Fruit fly (Drosophila melanogaster) whole organism, adult: ENCODE results near the gene TpnC73F.

Source experiments
- CG14711 ChIP-seq: fragments of 200-800 bp; sonication (Bioruptor generic); optimal IDR thresholded peaks from 2 replicates; lab custom pipeline; 2018; ENCODE audit warnings: missing biosample characterization, mild to moderate bottlenecking, missing genetic modification characterization, moderate library complexity
- CG1620 ChIP-seq: fragments of 200-800 bp; sonication (Bioruptor generic); optimal IDR thresholded peaks from 2 replicates; lab custom pipeline; 2016; ENCODE audit warnings: missing biosample characterization, missing genetic modification characterization
- CG33017 ChIP-seq: fragments of 200-800 bp; sonication (Bioruptor generic); optimal IDR thresholded peaks from 2 replicates; lab custom pipeline; 2018; ENCODE audit warnings: missing biosample characterization, mild to moderate bottlenecking, missing genetic modification characterization, moderate library complexity
- CG5204 ChIP-seq: fragments of 200-800 bp; sonication (Bioruptor generic); optimal IDR thresholded peaks from 2 replicates; lab custom pipeline; 2016; ENCODE audit warnings: missing biosample characterization, missing genetic modification characterization
- CG7101 ChIP-seq: fragments of 200-800 bp; sonication (Bioruptor generic); optimal IDR thresholded peaks from 2 replicates; lab custom pipeline; 2018; ENCODE audit warnings: missing biosample characterization, mild to moderate bottlenecking, missing genetic modification characterization, moderate library complexity
- Clk ChIP-seq: fragments of 200-800 bp; sonication (Bioruptor generic); optimal IDR thresholded peaks from 2 replicates; lab custom pipeline; 2017; ENCODE audit warnings: missing biosample characterization, missing genetic modification characterization
- Mnt ChIP-seq: fragments of 200-800 bp; sonication (Bioruptor generic); optimal IDR thresholded peaks from 2 replicates; lab custom pipeline; 2016; ENCODE audit warnings: missing biosample characterization, mild to moderate bottlenecking, missing genetic modification characterization
- kay ChIP-seq: fragments of 200-800 bp; sonication (Bioruptor generic); peaks from one replicate; lab custom pipeline; 2016; ENCODE audit warnings: missing biosample characterization, missing genetic modification characterization, borderline replicate concordance
- pad ChIP-seq: fragments of 200-800 bp; sonication (Bioruptor generic); optimal IDR thresholded peaks from 3 replicates; lab custom pipeline; 2017; ENCODE audit warnings: missing biosample characterization, missing genetic modification characterization, mild to moderate bottlenecking, moderate library complexity, missing genetic modification reagents

- TF ChIP-seq CG1620 (no peak), Clk (no peak), CG7101 (tag; lab: Kevin White, UChicago) (no peak), CG5204 (no peak), Mnt (GFP tag; lab: Kevin White, UChicago) (no peak), pad (no peak), CG14711 (tag; lab: Kevin White, UChicago) (no peak), CG33017 (no peak), kay (GFP tag; lab: Kevin White, UChicago) (no peak)
These were observed 12.6 kb upstream of the TpnC73F start for dm6 chr3L:17033309-17033708.
